Fruit fly (Drosophila melanogaster) whole organism, embryonic: ENCODE data around the gene wit.

ENCODE experiments used
- CG11247 ChIP-seq: fragments of 200-800 bp; sonication (Bioruptor generic); IDR thresholded peaks from 2 replicates; pipeline ENCODE4 v1.3.6; 2022; ENCODE audit warnings: missing biosample characterization, missing genetic modification characterization
- CG11695 ChIP-seq: fragments of 200-800 bp; sonication (Bioruptor generic); IDR thresholded peaks from 3 replicates; pipeline ENCODE4 v1.3.6; 2022; ENCODE audit warnings: missing biosample characterization, missing genetic modification characterization
- CG12299 ChIP-seq: fragments of 200-800 bp; sonication (Bioruptor generic); optimal IDR thresholded peaks from 2 replicates; lab custom pipeline; 2018; ENCODE audit warnings: missing biosample characterization, mild to moderate bottlenecking, missing genetic modification characterization
- CG12744 ChIP-seq: fragments of 200-800 bp; sonication (Bioruptor generic); optimal IDR thresholded peaks from 2 replicates; lab custom pipeline; 2016; ENCODE audit warnings: missing biosample characterization, missing genetic modification characterization
- CG14965 ChIP-seq: fragments of 200-800 bp; sonication (Bioruptor generic); optimal IDR thresholded peaks from 2 replicates; lab custom pipeline; 2016; ENCODE audit warnings: missing biosample characterization, missing genetic modification characterization, borderline replicate concordance
- CG15514 ChIP-seq: fragments of 200-800 bp; sonication (Bioruptor generic); optimal IDR thresholded peaks from 3 replicates; lab custom pipeline; 2017; ENCODE audit warnings: missing biosample characterization, missing genetic modification characterization, mild to moderate bottlenecking, moderate library complexity, missing genetic modification reagents
- CG1647 ChIP-seq: fragments of 200-800 bp; sonication (Bioruptor generic); optimal IDR thresholded peaks from 3 replicates; lab custom pipeline; 2016; ENCODE audit warnings: missing biosample characterization, missing genetic modification characterization
- CG17186 ChIP-seq: fragments of 200-800 bp; sonication (Bioruptor generic); optimal IDR thresholded peaks from 3 replicates; lab custom pipeline; 2017; ENCODE audit warnings: missing biosample characterization, missing genetic modification reagents, missing genetic modification characterization
- CG18262 ChIP-seq: fragments of 200-800 bp; optimal IDR thresholded peaks from 3 replicates; lab custom pipeline; 2019; ENCODE audit warnings: missing biosample characterization, mild to moderate bottlenecking, missing genetic modification characterization, moderate library complexity
- CG31365 ChIP-seq: fragments of 200-800 bp; sonication (Bioruptor generic); optimal IDR thresholded peaks from 2 replicates; lab custom pipeline; 2018; ENCODE audit warnings: missing biosample characterization, mild to moderate bottlenecking, missing genetic modification characterization
- CG32532 ChIP-seq: fragments of 200-800 bp; sonication (Bioruptor generic); IDR thresholded peaks from 2 replicates; pipeline ENCODE4 v1.3.6; 2022; ENCODE audit warnings: missing biosample characterization, missing genetic modification characterization
- CG3281 ChIP-seq: fragments of 200-800 bp; sonication (Bioruptor generic); optimal IDR thresholded peaks from 3 replicates; lab custom pipeline; 2017; ENCODE audit warnings: missing biosample characterization, mild to moderate bottlenecking, missing genetic modification characterization
- CG3726 ChIP-seq: fragments of 200-800 bp; sonication (Bioruptor generic); IDR thresholded peaks from 3 replicates; pipeline ENCODE4, ENCODE4 v1.3.6; 2022; ENCODE audit warnings: missing biosample characterization, missing genetic modification characterization
- CG4282 ChIP-seq: fragments of 200-800 bp; sonication (Bioruptor generic); optimal IDR thresholded peaks from 2 replicates; lab custom pipeline; 2016; ENCODE audit warnings: missing biosample characterization, missing genetic modification characterization
- CG4424 ChIP-seq: fragments of 200-800 bp; sonication (Bioruptor generic); optimal IDR thresholded peaks from 3 replicates; lab custom pipeline; 2016; ENCODE audit warnings: missing biosample characterization, missing genetic modification characterization
- CG6175 ChIP-seq: fragments of 200-800 bp; sonication (Bioruptor generic); IDR thresholded peaks from 3 replicates; pipeline ENCODE4 v1.3.6; 2022; ENCODE audit warnings: missing biosample characterization, missing genetic modification characterization
- CG6813 ChIP-seq: fragments of 200-800 bp; sonication (Bioruptor generic); optimal IDR thresholded peaks from 2 replicates; lab custom pipeline; 2017; ENCODE audit warnings: missing biosample characterization, missing genetic modification characterization, mild to moderate bottlenecking, moderate library complexity, missing genetic modification reagents
- CG7839 ChIP-seq: fragments of 200-800 bp; sonication (Bioruptor generic); optimal IDR thresholded peaks from 3 replicates; lab custom pipeline; 2018; ENCODE audit warnings: missing biosample characterization, mild to moderate bottlenecking, missing genetic modification characterization, moderate library complexity
- CG7928 ChIP-seq: fragments of 200-800 bp; sonication (Bioruptor generic); optimal IDR thresholded peaks from 2 replicates; lab custom pipeline; 2017; ENCODE audit warnings: missing biosample characterization, mild to moderate bottlenecking, missing genetic modification characterization
- CG8924 ChIP-seq: fragments of 200-800 bp; optimal IDR thresholded peaks from 3 replicates; lab custom pipeline; 2019; ENCODE audit warnings: missing biosample characterization, mild to moderate bottlenecking, missing genetic modification characterization, moderate library complexity
- CG9215 ChIP-seq: fragments of 200-800 bp; sonication (Bioruptor generic); IDR thresholded peaks from 2 replicates; pipeline ENCODE4 v1.3.6; 2022; ENCODE audit warnings: missing biosample characterization, missing genetic modification characterization
- CG9727 ChIP-seq: fragments of 200-800 bp; sonication (Bioruptor generic); optimal IDR thresholded peaks from 3 replicates; lab custom pipeline; 2017; ENCODE audit warnings: missing biosample characterization, mild to moderate bottlenecking, missing genetic modification characterization
- Drgx ChIP-seq: fragments of 200-800 bp; sonication (Bioruptor generic); IDR thresholded peaks from 2 replicates; pipeline ENCODE4 v1.3.6; 2022; ENCODE audit warnings: missing biosample characterization, missing genetic modification characterization
- Eip74EF ChIP-seq, 2 experiments: fragments of 200-800 bp in 1 of 2; fragments of >200 bp in 1 of 2; sonication (Bioruptor generic) in 1 of 2; optimal IDR thresholded peaks; 2 replicates each; lab custom pipeline; 2017 to 2019; ENCODE audit warnings: missing biosample characterization in 2 of 2, missing genetic modification characterization in 2 of 2, mild to moderate bottlenecking in 1 of 2, moderate library complexity in 1 of 2
- Gsc ChIP-seq: fragments of 200-800 bp; sonication (Bioruptor generic); IDR thresholded peaks from 2 replicates; pipeline ENCODE4 v1.3.6; 2022; ENCODE audit warnings: missing biosample characterization, missing genetic modification characterization
- Gug ChIP-seq: fragments of 200-800 bp; sonication (Bioruptor generic); IDR thresholded peaks from 4 replicates; pipeline ENCODE4 v1.3.6; 2022; ENCODE audit warnings: missing biosample characterization, missing genetic modification characterization
- HLH54F ChIP-seq: fragments of 200-800 bp; sonication (Bioruptor generic); optimal IDR thresholded peaks from 3 replicates; lab custom pipeline; 2016; ENCODE audit warnings: missing biosample characterization, missing genetic modification characterization
- HLHmδ ChIP-seq: fragments of 200-800 bp; sonication (Bioruptor generic); optimal IDR thresholded peaks from 2 replicates; lab custom pipeline; 2018; ENCODE audit warnings: missing biosample characterization, mild to moderate bottlenecking, missing genetic modification characterization, moderate library complexity
- Hr51 ChIP-seq, 2 experiments: fragments of 200-800 bp; sonication (Bioruptor generic); optimal IDR thresholded peaks; 2 replicates in 1 of 2; 3 replicates in 1 of 2; lab custom pipeline; 2016 to 2018; ENCODE audit warnings: missing biosample characterization in 2 of 2, missing genetic modification characterization in 2 of 2, mild to moderate bottlenecking in 1 of 2, moderate library complexity in 1 of 2
- NC2α ChIP-seq: fragments of 200-800 bp; sonication (Bioruptor generic); optimal IDR thresholded peaks from 2 replicates; lab custom pipeline; 2016; ENCODE audit warnings: missing biosample characterization, missing genetic modification characterization
- Nf-YA ChIP-seq: fragments of 200-800 bp; sonication (Bioruptor generic); IDR thresholded peaks from 2 replicates; pipeline ENCODE4 v1.3.6; 2022; ENCODE audit warnings: missing biosample characterization, missing genetic modification characterization
- Sry-β ChIP-seq: fragments of 200-800 bp; sonication (Bioruptor generic); optimal IDR thresholded peaks from 2 replicates; lab custom pipeline; 2018; ENCODE audit warnings: missing biosample characterization, mild to moderate bottlenecking, missing genetic modification characterization, moderate library complexity
- Trl ChIP-seq, 3 experiments: fragments of >200 bp in 2 of 3; fragments of 200-800 bp in 1 of 3; sonication (Bioruptor generic) in 1 of 3; optimal IDR thresholded peaks; 2 replicates in 1 of 3; 3 replicates in 2 of 3; lab custom pipeline; 2016 to 2017; ENCODE audit warnings: missing biosample characterization in 1 of 3, missing genetic modification characterization in 1 of 3
- bbx ChIP-seq: fragments of 200-800 bp; sonication (Bioruptor generic); IDR thresholded peaks from 2 replicates; pipeline ENCODE4 v1.3.6; 2022; ENCODE audit warnings: missing biosample characterization, missing genetic modification characterization; ENCODE audit not compliant: partially characterized antibody
- cg ChIP-seq: fragments of 200-800 bp; sonication (Bioruptor generic); optimal IDR thresholded peaks from 3 replicates; lab custom pipeline; 2019; ENCODE audit warnings: missing biosample characterization, mild to moderate bottlenecking, missing genetic modification characterization, moderate library complexity
- chn ChIP-seq: fragments of 200-800 bp; sonication (Bioruptor generic); optimal IDR thresholded peaks from 2 replicates; lab custom pipeline; 2016; ENCODE audit warnings: missing biosample characterization, missing genetic modification characterization
- grau ChIP-seq: fragments of 200-800 bp; optimal IDR thresholded peaks from 3 replicates; lab custom pipeline; 2019; ENCODE audit warnings: missing biosample characterization, mild to moderate bottlenecking, missing genetic modification characterization, moderate library complexity
- grn ChIP-seq: fragments of 200-800 bp; sonication (Bioruptor generic); optimal IDR thresholded peaks from 3 replicates; lab custom pipeline; 2017; ENCODE audit warnings: missing biosample characterization, missing genetic modification characterization
- gsb ChIP-seq: fragments of 200-800 bp; sonication (Bioruptor generic); IDR thresholded peaks from 2 replicates; pipeline ENCODE4 v1.3.6; 2022; ENCODE audit warnings: missing biosample characterization, missing genetic modification characterization
- jumu ChIP-seq: fragments of 200-800 bp; sonication (Bioruptor generic); optimal IDR thresholded peaks from 3 replicates; lab custom pipeline; 2016; ENCODE audit warnings: missing biosample characterization, missing genetic modification characterization
- lmd ChIP-seq: fragments of 200-800 bp; sonication (Bioruptor generic); IDR thresholded peaks from 2 replicates; pipeline ENCODE4 v1.3.6; 2022; ENCODE audit warnings: missing biosample characterization, missing genetic modification characterization
- p53 ChIP-seq: fragments of 200-800 bp; sonication (Bioruptor generic); optimal IDR thresholded peaks from 2 replicates; lab custom pipeline; 2016; ENCODE audit warnings: missing biosample characterization, missing genetic modification characterization
- prd ChIP-seq, 3 experiments: fragments of >200 bp in 2 of 3; fragments of 200-800 bp in 1 of 3; sonication (Bioruptor generic) in 1 of 3; optimal IDR thresholded peaks in 2 of 3; IDR thresholded peaks in 1 of 3; 2 replicates in 2 of 3; 3 replicates in 1 of 3; pipeline versions ENCODE4 v1.3.6 to Lab custom; 2017 to 2022; ENCODE audit warnings: missing biosample characterization in 1 of 3, missing genetic modification characterization in 1 of 3
- scrt ChIP-seq: fragments of 200-800 bp; sonication (Bioruptor generic); optimal IDR thresholded peaks from 2 replicates; lab custom pipeline; 2018; ENCODE audit warnings: missing biosample characterization, mild to moderate bottlenecking, missing genetic modification characterization, moderate library complexity
- seq ChIP-seq: fragments of 200-800 bp; sonication (Bioruptor generic); IDR thresholded peaks from 2 replicates; pipeline ENCODE4 v1.3.6; 2022; ENCODE audit warnings: missing biosample characterization, missing genetic modification characterization
- stwl ChIP-seq: fragments of 200-800 bp; sonication (Bioruptor generic); optimal IDR thresholded peaks from 3 replicates; lab custom pipeline; 2018; ENCODE audit warnings: missing biosample characterization, mild to moderate bottlenecking, missing genetic modification characterization, moderate library complexity
- tup ChIP-seq: fragments of 200-800 bp; sonication (Bioruptor generic); optimal IDR thresholded peaks from 2 replicates; lab custom pipeline; 2016; ENCODE audit warnings: missing biosample characterization, mild to moderate bottlenecking, missing genetic modification characterization, moderate library complexity
- wdn ChIP-seq: fragments of 200-800 bp; sonication (Bioruptor generic); IDR thresholded peaks from 2 replicates; pipeline ENCODE4 v1.3.6; 2022; ENCODE audit warnings: missing biosample characterization, missing genetic modification characterization

Gene wit

dm6 chr3L:4102496-4103257 lies 31.2 kb upstream of the wit start, which contains the start of gene CG14995 (continued):
- no peak for TF ChIP-seq CG7928 (GFP tag; lab: Kevin White, UChicago)
- TF ChIP-seq Trl (optimal IDR thresholded peaks at IDR 0.05; lab: Kevin White, UChicago), result peak; percentile 61 to 86
- TF ChIP-seq Trl (GFP tag; optimal IDR thresholded peaks at IDR 0.05; lab: Kevin White, UChicago), result no peak
- TF ChIP-seq CG3726 (GFP tag; lab: Robert Waterston, UW), result no peak
- TF ChIP-seq CG18262 (tag; lab: Kevin White, UChicago), result no peak
- peak in 1 of 2 experiments; percentile 57 for TF ChIP-seq Eip74EF (GFP tag; optimal IDR thresholded peaks at IDR 0.05; lab: Kevin White, UChicago)
- TF ChIP-seq Sry-β, result no peak
- no peak for TF ChIP-seq CG12744
- no peak for TF ChIP-seq CG4424 (GFP tag; lab: Kevin White, UChicago)
- TF ChIP-seq Gsc (GFP tag; lab: Robert Waterston, UW), result no peak
- TF ChIP-seq prd (optimal IDR thresholded peaks at IDR 0.05; lab: Kevin White, UChicago), result no peak
- TF ChIP-seq prd (GFP tag; IDR thresholded peaks at IDR 0.05; lab: Robert Waterston, UW), result no peak
- no peak for TF ChIP-seq HLH54F
- peak; percentile 82 for TF ChIP-seq CG8924 (tag; lab: Kevin White, UChicago)
- no peak for TF ChIP-seq CG9727 (GFP tag; lab: Kevin White, UChicago)
- TF ChIP-seq CG6813 (GFP tag; lab: Kevin White, UChicago), result no peak
- no peak for TF ChIP-seq wdn
- peak; percentile 54 for TF ChIP-seq Drgx (GFP tag; lab: Robert Waterston, UW)
- no peak for TF ChIP-seq jumu (GFP tag; lab: Kevin White, UChicago)
- peak; percentile 52 for TF ChIP-seq scrt
- TF ChIP-seq grau, result peak; percentile 9
- TF ChIP-seq gsb (GFP tag; lab: Robert Waterston, UW), result no peak
- no peak for TF ChIP-seq Gug (GFP tag; lab: Robert Waterston, UW)
- TF ChIP-seq CG6175 (GFP tag; lab: Robert Waterston, UW), result no peak
- TF ChIP-seq seq, result no peak
- peak; percentile 48 for TF ChIP-seq CG31365 (tag; lab: Kevin White, UChicago)
- peak; percentile 51; the same call in 1 of the 2 replicates for TF ChIP-seq bbx (GFP tag; lab: Robert Waterston, UW)
- no peak for TF ChIP-seq CG14965
- TF ChIP-seq CG12299, result peak; percentile 64
- no peak for TF ChIP-seq CG4282 (GFP tag; lab: Kevin White, UChicago)
- TF ChIP-seq stwl (tag; lab: Kevin White, UChicago), result peak; percentile 56
- TF ChIP-seq p53, result no peak
- TF ChIP-seq chn (GFP tag; lab: Kevin White, UChicago), result no peak
- no peak for TF ChIP-seq Nf-YA
- TF ChIP-seq CG9215 (GFP tag; lab: Robert Waterston, UW), result no peak
- TF ChIP-seq lmd, result no peak
- TF ChIP-seq CG17186 (GFP tag; lab: Kevin White, UChicago), result no peak
- no peak for TF ChIP-seq HLHmδ (GFP tag; lab: Kevin White, UChicago)
- no peak for TF ChIP-seq tup
- TF ChIP-seq NC2α (GFP tag; lab: Kevin White, UChicago), result no peak
- TF ChIP-seq CG11695 (GFP tag; lab: Robert Waterston, UW), result peak; percentile 22; the same call in 1 of the 3 replicates
- TF ChIP-seq CG3281 (GFP tag; lab: Kevin White, UChicago), result peak; percentile 44
- TF ChIP-seq Hr51 (GFP tag; optimal IDR thresholded peaks at IDR 0.05; lab: Kevin White, UChicago), result no peak
- peak; percentile 87 for TF ChIP-seq cg (GFP tag; lab: Kevin White, UChicago)
- TF ChIP-seq CG7839, result peak; percentile 4
- no peak for TF ChIP-seq grn (GFP tag; lab: Kevin White, UChicago)
- peak; percentile 31 for TF ChIP-seq CG15514 (GFP tag; lab: Kevin White, UChicago)
- no peak; the same call in 1 of the 2 replicates for TF ChIP-seq CG32532 (GFP tag; lab: Robert Waterston, UW)
- TF ChIP-seq CG11247, result no peak
- TF ChIP-seq CG1647 (GFP tag; lab: Kevin White, UChicago), result no peak
